Worm (Caenorhabditis elegans) whole organism, L1 larva: ENCODE results near the gene T27E4.7.

ENCODE experiments used
- C04F5.9 ChIP-seq: sonication (generic microtip); optimal IDR thresholded peaks from 2 replicates; lab custom pipeline; 2016; ENCODE audit warnings: missing genetic modification characterization, missing compliant biosample characterization
- C16A3.4 ChIP-seq: fragments of 150-350 bp; optimal IDR thresholded peaks from 2 replicates; lab custom pipeline; 2014; ENCODE audit warnings: missing biosample characterization, missing genetic modification characterization
- F16B12.6 ChIP-seq: fragments of 150-350 bp; optimal IDR thresholded peaks from 2 replicates; lab custom pipeline; 2014; ENCODE audit warnings: missing biosample characterization, missing genetic modification characterization
- ama-1 ChIP-seq: fragments of 150-350 bp; optimal IDR thresholded peaks from 2 replicates; lab custom pipeline; 2014
- ceh-63 ChIP-seq: fragments of 200-800 bp; sonication (Bioruptor generic); optimal IDR thresholded peaks from 2 replicates; lab custom pipeline; 2018; ENCODE audit warnings: mild to moderate bottlenecking, missing genetic modification characterization, missing compliant biosample characterization
- ceh-8 ChIP-seq: fragments of 200-800 bp; sonication (Bioruptor generic); optimal IDR thresholded peaks from 2 replicates; lab custom pipeline; 2018; ENCODE audit warnings: mild to moderate bottlenecking, missing genetic modification characterization, moderate library complexity, missing compliant biosample characterization
- ceh-82 ChIP-seq, 3 experiments: fragments of 150-350 bp in 1 of 3; sonication (generic microtip) in 2 of 3; optimal IDR thresholded peaks; 2 replicates each; lab custom pipeline; 2014 to 2017; ENCODE audit warnings: missing biosample characterization in 3 of 3, missing genetic modification characterization in 3 of 3
- ceh-88 ChIP-seq: fragments of 200-800 bp; sonication (Bioruptor generic); IDR thresholded peaks from 2 replicates; pipeline ENCODE4 v1.3.6; 2022; ENCODE audit warnings: missing genetic modification characterization, missing compliant biosample characterization
- ces-1 ChIP-seq: fragments of 150-350 bp; optimal IDR thresholded peaks from 2 replicates; lab custom pipeline; 2014; ENCODE audit warnings: missing biosample characterization, missing genetic modification reagents, missing genetic modification characterization
- dpl-1 ChIP-seq, 3 experiments: fragments of 150-350 bp in 2 of 3; sonication (generic microtip) in 1 of 3; optimal IDR thresholded peaks; 2 replicates each; lab custom pipeline; 2014 to 2017; ENCODE audit warnings: missing biosample characterization in 3 of 3, missing genetic modification characterization in 3 of 3, missing genetic modification reagents in 3 of 3
- dsc-1 ChIP-seq: sonication (generic microtip); optimal IDR thresholded peaks from 2 replicates; lab custom pipeline; 2016; ENCODE audit warnings: mild to moderate bottlenecking, missing genetic modification characterization, missing compliant biosample characterization
- efl-1 ChIP-seq, 4 experiments: fragments of 150-350 bp; optimal IDR thresholded peaks in 3 of 4; peaks in 1 of 4; 1 replicate in 1 of 4; 2 replicates in 3 of 4; lab custom pipeline; 2014; ENCODE audit warnings: missing biosample characterization in 2 of 4, missing genetic modification characterization in 2 of 4, missing genetic modification reagents in 2 of 4
- efl-3 ChIP-seq: fragments of 200-800 bp; sonication (Bioruptor generic); optimal IDR thresholded peaks from 2 replicates; lab custom pipeline; 2018; ENCODE audit warnings: mild to moderate bottlenecking, missing genetic modification characterization, missing compliant biosample characterization
- egl-27 ChIP-seq, 2 experiments: fragments of 150-350 bp in 1 of 2; sonication (generic microtip); optimal IDR thresholded peaks; 3 replicates each; lab custom pipeline; 2017 to 2018; ENCODE audit warnings: missing biosample characterization in 2 of 2, missing genetic modification characterization in 2 of 2, missing genetic modification reagents in 2 of 2
- ets-5 ChIP-seq: fragments of 200-800 bp; sonication (Bioruptor generic); IDR thresholded peaks from 2 replicates; pipeline ENCODE4 v1.3.6; 2022; ENCODE audit warnings: missing genetic modification characterization, missing compliant biosample characterization
- fkh-10 ChIP-seq: sonication (generic microtip); optimal IDR thresholded peaks from 2 replicates; lab custom pipeline; 2017; ENCODE audit warnings: missing biosample characterization, missing genetic modification reagents, missing genetic modification characterization
- fkh-4 ChIP-seq: sonication (generic microtip); optimal IDR thresholded peaks from 2 replicates; lab custom pipeline; 2016; ENCODE audit warnings: missing compliant biosample characterization, missing genetic modification characterization, borderline replicate concordance
- fkh-8 ChIP-seq: sonication (generic microtip); optimal IDR thresholded peaks from 2 replicates; lab custom pipeline; 2016; ENCODE audit warnings: mild to moderate bottlenecking, missing genetic modification characterization, missing compliant biosample characterization
- fos-1 ChIP-seq: fragments of 150-350 bp; optimal IDR thresholded peaks from 2 replicates; lab custom pipeline; 2014; ENCODE audit warnings: missing biosample characterization, missing genetic modification characterization
- hlh-17 ChIP-seq: fragments of 200-800 bp; sonication (Bioruptor generic); optimal IDR thresholded peaks from 2 replicates; lab custom pipeline; 2018; ENCODE audit warnings: missing genetic modification characterization, mild to moderate bottlenecking, missing compliant biosample characterization, moderate library complexity, borderline replicate concordance
- irx-1 ChIP-seq: sonication (generic microtip); optimal IDR thresholded peaks from 2 replicates; lab custom pipeline; 2016; ENCODE audit warnings: missing genetic modification characterization, missing compliant biosample characterization
- lin-13 ChIP-seq: fragments of 150-350 bp; optimal IDR thresholded peaks from 2 replicates; lab custom pipeline; 2014; ENCODE audit warnings: missing biosample characterization, missing genetic modification reagents, missing genetic modification characterization
- lin-14 ChIP-seq: fragments of 200-800 bp; sonication (Bioruptor generic); optimal IDR thresholded peaks from 2 replicates; lab custom pipeline; 2018; ENCODE audit warnings: mild to moderate bottlenecking, missing genetic modification characterization, moderate library complexity, missing compliant biosample characterization
- lin-35 ChIP-seq, 2 experiments: fragments of 150-350 bp; optimal IDR thresholded peaks; 2 replicates each; lab custom pipeline; 2014; ENCODE audit warnings: missing biosample characterization in 2 of 2, missing genetic modification characterization in 2 of 2, missing genetic modification reagents in 2 of 2
- lir-3 ChIP-seq: sonication (generic microtip); optimal IDR thresholded peaks from 2 replicates; lab custom pipeline; 2016; ENCODE audit warnings: mild to moderate bottlenecking, missing genetic modification characterization, moderate library complexity, missing compliant biosample characterization; ENCODE audit not compliant: poor library complexity
- lsy-2 ChIP-seq, 2 experiments: fragments of 150-350 bp; optimal IDR thresholded peaks; 2 replicates each; lab custom pipeline; 2014; ENCODE audit warnings: missing biosample characterization in 2 of 2, missing genetic modification characterization in 2 of 2
- mdl-1 ChIP-seq, 2 experiments: fragments of 150-350 bp; optimal IDR thresholded peaks; 2 replicates each; lab custom pipeline; 2014 to 2017; ENCODE audit warnings: missing biosample characterization in 2 of 2, missing genetic modification characterization in 2 of 2, inconsistent platforms in 1 of 2
- mep-1 ChIP-seq: fragments of 150-350 bp; optimal IDR thresholded peaks from 2 replicates; lab custom pipeline; 2014; ENCODE audit warnings: missing biosample characterization, missing genetic modification characterization
- nhr-20 ChIP-seq: sonication (generic microtip); optimal IDR thresholded peaks from 2 replicates; lab custom pipeline; 2016; ENCODE audit warnings: mild to moderate bottlenecking, missing genetic modification characterization, missing compliant biosample characterization
- nhr-28 ChIP-seq: fragments of 150-350 bp; optimal IDR thresholded peaks from 2 replicates; lab custom pipeline; 2014; ENCODE audit warnings: missing biosample characterization, missing genetic modification characterization
- nhr-76 ChIP-seq: sonication (generic microtip); optimal IDR thresholded peaks from 2 replicates; lab custom pipeline; 2017; ENCODE audit warnings: missing biosample characterization, missing genetic modification characterization
- nhr-77 ChIP-seq: fragments of 150-350 bp; optimal IDR thresholded peaks from 2 replicates; lab custom pipeline; 2014; ENCODE audit warnings: missing biosample characterization, missing genetic modification characterization
- nhr-85 ChIP-seq: sonication (generic microtip); peaks from one replicate; lab custom pipeline; 2016; ENCODE audit warnings: missing genetic modification characterization, inconsistent platforms, missing compliant biosample characterization
- nhr-90 ChIP-seq: sonication (generic microtip); optimal IDR thresholded peaks from 2 replicates; lab custom pipeline; 2016; ENCODE audit warnings: mild to moderate bottlenecking, missing genetic modification characterization, missing compliant biosample characterization; ENCODE audit not compliant: poor library complexity
- pax-3 ChIP-seq: fragments of 200-800 bp; sonication (Bioruptor generic); optimal IDR thresholded peaks from 2 replicates; lab custom pipeline; 2018; ENCODE audit warnings: mild to moderate bottlenecking, missing genetic modification characterization, moderate library complexity, missing compliant biosample characterization
- pqm-1 ChIP-seq: sonication (generic microtip); optimal IDR thresholded peaks from 3 replicates; lab custom pipeline; 2017; ENCODE audit warnings: missing biosample characterization, missing genetic modification characterization
- skn-1 ChIP-seq: fragments of 150-350 bp; optimal IDR thresholded peaks from 2 replicates; lab custom pipeline; 2014; ENCODE audit warnings: missing biosample characterization, missing genetic modification characterization
- snu-23 ChIP-seq: sonication (generic microtip); optimal IDR thresholded peaks from 2 replicates; lab custom pipeline; 2016; ENCODE audit warnings: missing genetic modification characterization, missing compliant biosample characterization
- sptf-1 ChIP-seq: fragments of 150-350 bp; optimal IDR thresholded peaks from 2 replicates; lab custom pipeline; 2014; ENCODE audit warnings: missing biosample characterization, missing genetic modification characterization
- sup-37 ChIP-seq: fragments of 200-800 bp; sonication (Bioruptor generic); optimal IDR thresholded peaks from 2 replicates; lab custom pipeline; 2018; ENCODE audit warnings: mild to moderate bottlenecking, missing genetic modification characterization, missing compliant biosample characterization
- unc-130 ChIP-seq: fragments of 150-350 bp; optimal IDR thresholded peaks from 2 replicates; lab custom pipeline; 2017; ENCODE audit warnings: missing biosample characterization, missing genetic modification characterization, inconsistent platforms
- unc-30 ChIP-seq: sonication (generic microtip); optimal IDR thresholded peaks from 2 replicates; lab custom pipeline; 2017; ENCODE audit warnings: missing biosample characterization, missing genetic modification characterization
- unc-86 ChIP-seq: sonication (generic microtip); optimal IDR thresholded peaks from 2 replicates; lab custom pipeline; 2016; ENCODE audit warnings: missing genetic modification characterization, missing compliant biosample characterization
- unc-98 ChIP-seq: fragments of 200-800 bp; sonication (Bioruptor generic); IDR thresholded peaks from 2 replicates; pipeline ENCODE4 v1.3.6; 2022; ENCODE audit warnings: missing genetic modification characterization, missing compliant biosample characterization
- xbp-1 ChIP-seq: sonication (generic microtip); optimal IDR thresholded peaks from 2 replicates; lab custom pipeline; 2016; ENCODE audit warnings: missing genetic modification characterization, missing compliant biosample characterization
- zag-1 ChIP-seq: fragments of 150-350 bp; optimal IDR thresholded peaks from 2 replicates; lab custom pipeline; 2014; ENCODE audit warnings: missing biosample characterization, missing genetic modification characterization
- ztf-11 ChIP-seq, 2 experiments: sonication (generic microtip); optimal IDR thresholded peaks; 2 replicates each; lab custom pipeline; 2016 to 2017; ENCODE audit warnings: missing genetic modification characterization in 2 of 2, missing biosample characterization in 1 of 2, missing compliant biosample characterization in 1 of 2

T27E4.7 gene

ce11 chrV:9097213-9097612, 21.1 kb upstream of the T27E4.7 start (continued):
- TF ChIP-seq lir-3 (tag; lab: Kevin White, UChicago) (peak; percentile 44), dsc-1 (tag; lab: Kevin White, UChicago) (no peak), unc-30 (tag; lab: Kevin White, UChicago) (no peak), pax-3 (tag; lab: Kevin White, UChicago) (no peak), ama-1 (lab: Kevin White, UChicago) (no peak), fkh-4 (tag; lab: Kevin White, UChicago) (no peak), nhr-90 (no peak), zag-1 (tag; lab: Kevin White, UChicago) (no peak), efl-3 (GFP tag; lab: Kevin White, UChicago) (no peak)

ce11 chrV:9096674-9097073, 20.6 kb upstream of the T27E4.7 start:
- TF ChIP-seq C16A3.4: peak; percentile 1
- peak; percentile 18 for TF ChIP-seq ama-1 (lab: Kevin White, UChicago)
- peak; percentile 59 for TF ChIP-seq nhr-85 (tag; lab: Kevin White, UChicago)
- no peak for TF ChIP-seq efl-1 (optimal IDR thresholded peaks at IDR 0.05; lab: Kevin White, UChicago)
- peak in 1 of 2 experiments; percentile 72 for TF ChIP-seq efl-1 (GFP tag; optimal IDR thresholded peaks at IDR 0.05 in 1 of 2; lab: Kevin White, UChicago)
- no peak for TF ChIP-seq fos-1 (tag; lab: Kevin White, UChicago)
- peak in 1 of 2 experiments; percentile 2 for TF ChIP-seq lin-35 (GFP tag; optimal IDR thresholded peaks at IDR 0.05; lab: Kevin White, UChicago)
- no peak for TF ChIP-seq lin-13
- peak; percentile 15 for TF ChIP-seq nhr-20 (tag; lab: Kevin White, UChicago)
- peak; percentile 14 for TF ChIP-seq lin-14 (GFP tag; lab: Kevin White, UChicago)

- TF ChIP-seq hlh-17 (GFP tag; lab: Kevin White, UChicago) (no peak), lsy-2 (tag; optimal IDR thresholded peaks at IDR 0.05; lab: Kevin White, UChicago) (peak; percentile 70 to 74), snu-23 (GFP tag; lab: Kevin White, UChicago) (peak; percentile 90), unc-86 (tag; lab: Kevin White, UChicago) (no peak), dpl-1 (GFP tag; optimal IDR thresholded peaks at IDR 0.05; lab: Kevin White, UChicago) (peak; percentile 4 to 55 (median 46)), nhr-90 (peak; percentile 84), lir-3 (tag; lab: Kevin White, UChicago) (no peak), nhr-28 (tag; lab: Kevin White, UChicago) (no peak), nhr-77 (tag; lab: Kevin White, UChicago) (peak; percentile 36), ceh-8 (no peak), mep-1 (peak; percentile 87), fos-1 (tag; lab: Kevin White, UChicago) (no peak), ces-1 (GFP tag; lab: Kevin White, UChicago) (no peak), egl-27 (tag; optimal IDR thresholded peaks at IDR 0.05; lab: Kevin White, UChicago) (peak; percentile 33 to 39), lin-35 (GFP tag; optimal IDR thresholded peaks at IDR 0.05; lab: Kevin White, UChicago) (peak; percentile 58 to 87), nhr-85 (tag; lab: Kevin White, UChicago) (peak; percentile 99), ceh-88 (GFP tag; lab: Robert Waterston, UW) (no peak), fkh-10 (GFP tag; lab: Kevin White, UChicago) (no peak), skn-1 (tag; lab: Kevin White, UChicago) (peak; percentile 77), pax-3 (tag; lab: Kevin White, UChicago) (peak; percentile 16), F16B12.6 (tag; lab: Kevin White, UChicago) (no peak), sptf-1 (tag; lab: Kevin White, UChicago) (no peak), ztf-11 (tag; optimal IDR thresholded peaks at IDR 0.05; lab: Kevin White, UChicago) (no peak), unc-130 (tag; lab: Kevin White, UChicago) (peak; percentile 9), irx-1 (tag; lab: Kevin White, UChicago) (peak; percentile 69), fkh-8 (no peak), nhr-76 (no peak), pqm-1 (tag; lab: Kevin White, UChicago) (no peak), unc-98 (GFP tag; lab: Robert Waterston, UW) (no peak), xbp-1 (tag; lab: Kevin White, UChicago) (peak; percentile 53), mdl-1 (tag; optimal IDR thresholded peaks at IDR 0.05; lab: Kevin White, UChicago) (peak in 1 of 2 experiments; percentile 98), sup-37 (GFP tag; lab: Kevin White, UChicago) (peak; percentile 8), ceh-82 (tag; optimal IDR thresholded peaks at IDR 0.05; lab: Kevin White, UChicago) (peak in 2 of 3 experiments; percentile 9 to 31), ceh-63 (GFP tag; lab: Kevin White, UChicago) (no peak), C04F5.9 (peak; percentile 14), ets-5 (GFP tag; lab: Robert Waterston, UW) (no peak)
These were observed 19.6 kb upstream of the T27E4.7 start, which contains the start of gene F21C10.10 for ce11 chrV:9095613-9096317. TSS of gene F21C10.10 (plus strand) at chrV:9096267.
